Worm (Caenorhabditis elegans): Measurements from ENCODE around the gene oac-22.

DNA sequence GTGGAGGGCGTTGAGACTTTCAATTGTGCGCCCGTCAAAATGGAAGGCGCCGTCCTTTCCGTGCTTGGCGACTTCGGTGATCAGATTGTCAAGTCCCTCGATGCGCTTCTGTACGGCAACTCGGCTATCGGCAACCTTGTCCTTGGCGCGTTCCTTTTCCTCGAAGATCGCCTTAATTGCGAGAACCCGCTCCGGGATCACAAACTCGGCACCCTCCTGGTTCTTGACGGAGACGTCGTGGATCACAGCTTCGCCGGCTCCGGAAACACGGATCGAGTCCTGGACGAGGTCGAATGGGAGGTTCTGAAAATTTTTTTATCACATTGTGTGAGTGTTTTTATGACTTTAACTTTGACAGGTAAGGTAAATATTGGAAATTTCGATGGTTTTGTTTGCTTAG lies 12.3 kb upstream of the oac-22 start:
- no peak for TF ChIP-seq unc-62 (GFP tag; optimal IDR thresholded peaks at IDR 0.05)
- TF ChIP-seq pha-4 (tag; optimal IDR thresholded peaks at IDR 0.05): no peak
- no peak for TF ChIP-seq tbx-8 (GFP tag; optimal IDR thresholded peaks at IDR 0.05)
- no peak for TF ChIP-seq ztf-11 (tag; optimal IDR thresholded peaks at IDR 0.05)
- TF ChIP-seq elt-3 (tag; optimal IDR thresholded peaks at IDR 0.05): no peak
- no peak for TF ChIP-seq snpc-4 (tag; optimal IDR thresholded peaks at IDR 0.05)
- no peak for TF ChIP-seq nhr-76 (tag; optimal IDR thresholded peaks at IDR 0.05)
- no peak for TF ChIP-seq sem-2 (GFP tag; optimal IDR thresholded peaks at IDR 0.05)
- no peak for TF ChIP-seq lin-13 (tag; optimal IDR thresholded peaks at IDR 0.05)
- no peak for TF ChIP-seq lsy-2 (tag; optimal IDR thresholded peaks at IDR 0.05)
- no peak for TF ChIP-seq nhr-237 (tag; optimal IDR thresholded peaks at IDR 0.05)
- TF ChIP-seq nhr-12 (tag; optimal IDR thresholded peaks at IDR 0.05): no peak
